Fruit fly (Drosophila melanogaster) whole organism, embryonic: Measurements from ENCODE around the gene CG10512.

Experiments
- Ada2b ChIP-seq: fragments of 200-800 bp; sonication (Bioruptor generic); IDR thresholded peaks from 2 replicates; pipeline ENCODE4 v1.3.6; 2022; ENCODE audit warnings: missing biosample characterization, missing genetic modification characterization
- Atf-2 ChIP-seq: fragments of 200-800 bp; sonication (Bioruptor generic); optimal IDR thresholded peaks from 2 replicates; lab custom pipeline; 2016; ENCODE audit warnings: missing biosample characterization, missing genetic modification characterization
- CG12219 ChIP-seq: fragments of 200-800 bp; sonication (Bioruptor generic); optimal IDR thresholded peaks from 3 replicates; lab custom pipeline; 2018; ENCODE audit warnings: missing biosample characterization, mild to moderate bottlenecking, missing genetic modification characterization
- CG1233 ChIP-seq: fragments of 200-800 bp; sonication (Bioruptor generic); optimal IDR thresholded peaks from 4 replicates; lab custom pipeline; 2018; ENCODE audit warnings: missing biosample characterization, mild to moderate bottlenecking, missing genetic modification characterization
- CG13123 ChIP-seq: fragments of 200-800 bp; sonication (Bioruptor generic); optimal IDR thresholded peaks from 2 replicates; lab custom pipeline; 2016; ENCODE audit warnings: missing biosample characterization, missing genetic modification characterization
- CG17912 ChIP-seq: fragments of 200-800 bp; sonication (Bioruptor generic); optimal IDR thresholded peaks from 2 replicates; lab custom pipeline; 2018; ENCODE audit warnings: missing biosample characterization, mild to moderate bottlenecking, missing genetic modification characterization
- CG1792 ChIP-seq: fragments of 200-800 bp; sonication (Bioruptor generic); optimal IDR thresholded peaks from 2 replicates; lab custom pipeline; 2016; ENCODE audit warnings: missing biosample characterization, missing genetic modification characterization
- CG18262 ChIP-seq: fragments of 200-800 bp; optimal IDR thresholded peaks from 3 replicates; lab custom pipeline; 2019; ENCODE audit warnings: missing biosample characterization, mild to moderate bottlenecking, missing genetic modification characterization, moderate library complexity
- CG2712 ChIP-seq: fragments of 200-800 bp; optimal IDR thresholded peaks from 3 replicates; lab custom pipeline; 2019; ENCODE audit warnings: missing biosample characterization, mild to moderate bottlenecking, missing genetic modification characterization, moderate library complexity
- CG3065 ChIP-seq: fragments of 200-800 bp; sonication (Bioruptor generic); optimal IDR thresholded peaks from 2 replicates; lab custom pipeline; 2016; ENCODE audit warnings: missing biosample characterization, missing genetic modification characterization
- CG3847 ChIP-seq: fragments of 200-800 bp; sonication (Bioruptor generic); IDR thresholded peaks from 2 replicates; pipeline ENCODE4 v1.3.6; 2022; ENCODE audit warnings: missing biosample characterization, missing genetic modification characterization
- CG6272 ChIP-seq: fragments of 200-800 bp; sonication (Bioruptor generic); IDR thresholded peaks from 2 replicates; pipeline ENCODE4 v1.3.6; 2022; ENCODE audit warnings: missing biosample characterization, missing genetic modification characterization
- CG6791 ChIP-seq: fragments of 200-800 bp; sonication (Bioruptor generic); IDR thresholded peaks from 3 replicates; pipeline ENCODE4 v1.3.6; 2022; ENCODE audit warnings: missing biosample characterization, missing genetic modification characterization; ENCODE audit not compliant: partially characterized antibody
- CG9727 ChIP-seq: fragments of 200-800 bp; sonication (Bioruptor generic); optimal IDR thresholded peaks from 3 replicates; lab custom pipeline; 2017; ENCODE audit warnings: missing biosample characterization, mild to moderate bottlenecking, missing genetic modification characterization
- CG9797 ChIP-seq: fragments of 200-800 bp; sonication (Bioruptor generic); optimal IDR thresholded peaks from 3 replicates; lab custom pipeline; 2018; ENCODE audit warnings: missing biosample characterization, mild to moderate bottlenecking, missing genetic modification characterization
- CG9817 ChIP-seq: fragments of 200-800 bp; sonication (Bioruptor generic); optimal IDR thresholded peaks from 2 replicates; lab custom pipeline; 2018; ENCODE audit warnings: missing biosample characterization, mild to moderate bottlenecking, missing genetic modification characterization, moderate library complexity
- CkIIα-i1 ChIP-seq: fragments of 200-800 bp; sonication (Bioruptor generic); IDR thresholded peaks from 2 replicates; pipeline ENCODE4 v1.3.6; 2022; ENCODE audit warnings: missing biosample characterization, missing genetic modification characterization
- Dfd ChIP-seq, 2 experiments: fragments of >200 bp; optimal IDR thresholded peaks; 2 replicates each; lab custom pipeline; 2017; ENCODE audit warnings: missing biosample characterization in 2 of 2, missing genetic modification characterization in 2 of 2
- Drgx ChIP-seq: fragments of 200-800 bp; sonication (Bioruptor generic); IDR thresholded peaks from 2 replicates; pipeline ENCODE4 v1.3.6; 2022; ENCODE audit warnings: missing biosample characterization, missing genetic modification characterization
- Gsc ChIP-seq: fragments of 200-800 bp; sonication (Bioruptor generic); IDR thresholded peaks from 2 replicates; pipeline ENCODE4 v1.3.6; 2022; ENCODE audit warnings: missing biosample characterization, missing genetic modification characterization
- H2.0 ChIP-seq: fragments of 200-800 bp; sonication (Bioruptor generic); IDR thresholded peaks from 2 replicates; pipeline ENCODE4 v1.3.6; 2022; ENCODE audit warnings: missing biosample characterization, missing genetic modification characterization
- HmgD ChIP-seq: fragments of 200-800 bp; sonication (Bioruptor generic); optimal IDR thresholded peaks from 3 replicates; lab custom pipeline; 2016; ENCODE audit warnings: missing biosample characterization, missing genetic modification characterization
- Hsf ChIP-seq: fragments of 200-800 bp; sonication (Bioruptor generic); optimal IDR thresholded peaks from 3 replicates; lab custom pipeline; 2016; ENCODE audit warnings: missing biosample characterization, missing genetic modification characterization
- MBD-R2 ChIP-seq: fragments of 200-800 bp; sonication (Bioruptor generic); IDR thresholded peaks from 2 replicates; pipeline ENCODE4 v1.3.6; 2022; ENCODE audit warnings: missing biosample characterization, missing genetic modification characterization
- Neu2 ChIP-seq: fragments of 200-800 bp; sonication (Bioruptor generic); optimal IDR thresholded peaks from 3 replicates; lab custom pipeline; 2016; ENCODE audit warnings: missing biosample characterization, missing genetic modification characterization, borderline replicate concordance
- Sry-δ ChIP-seq: fragments of 200-800 bp; sonication (Bioruptor generic); optimal IDR thresholded peaks from 2 replicates; lab custom pipeline; 2016; ENCODE audit warnings: missing biosample characterization, missing genetic modification characterization
- Usf ChIP-seq: fragments of 200-800 bp; sonication (Bioruptor generic); optimal IDR thresholded peaks from 2 replicates; lab custom pipeline; 2017; ENCODE audit warnings: missing genotype, missing biosample characterization, missing genetic modification characterization
- bcd ChIP-seq: fragments of 200-800 bp; sonication (Bioruptor generic); optimal IDR thresholded peaks from 2 replicates; lab custom pipeline; 2017; ENCODE audit warnings: missing biosample characterization, mild to moderate bottlenecking, missing genetic modification characterization
- bigmax ChIP-seq: fragments of 200-800 bp; sonication (Bioruptor generic); optimal IDR thresholded peaks from 2 replicates; lab custom pipeline; 2018; ENCODE audit warnings: missing biosample characterization, mild to moderate bottlenecking, missing genetic modification characterization
- br ChIP-seq: fragments of >200 bp; optimal IDR thresholded peaks from 2 replicates; lab custom pipeline; 2017
- cad ChIP-seq: fragments of >200 bp; optimal IDR thresholded peaks from 2 replicates; lab custom pipeline; 2017; ENCODE audit warnings: missing biosample characterization, missing genetic modification characterization
- emc ChIP-seq: fragments of 200-800 bp; sonication (Bioruptor generic); optimal IDR thresholded peaks from 2 replicates; lab custom pipeline; 2016; ENCODE audit warnings: missing biosample characterization, missing genetic modification characterization
- esg ChIP-seq: fragments of 200-800 bp; sonication (Bioruptor generic); conservative IDR thresholded peaks from 2 replicates; pipeline ENCODE4 v1.3.6; 2022; ENCODE audit warnings: missing biosample characterization, missing genetic modification characterization
- gce ChIP-seq: fragments of 200-800 bp; sonication (Bioruptor generic); IDR thresholded peaks from 3 replicates; pipeline ENCODE4 v1.3.6; 2022; ENCODE audit warnings: missing biosample characterization, missing genetic modification characterization
- grn ChIP-seq: fragments of 200-800 bp; sonication (Bioruptor generic); optimal IDR thresholded peaks from 3 replicates; lab custom pipeline; 2017; ENCODE audit warnings: missing biosample characterization, missing genetic modification characterization
- h ChIP-seq: fragments of >200 bp; optimal IDR thresholded peaks from 2 replicates; lab custom pipeline; 2017
- hbn ChIP-seq: fragments of 200-800 bp; sonication (Bioruptor generic); IDR thresholded peaks from 2 replicates; pipeline ENCODE4 v1.3.6; 2022; ENCODE audit warnings: missing biosample characterization, missing genetic modification characterization; ENCODE audit not compliant: partially characterized antibody
- hkb ChIP-seq, 2 experiments: fragments of 200-800 bp in 1 of 2; fragments of >200 bp in 1 of 2; sonication (Bioruptor generic) in 1 of 2; IDR thresholded peaks in 1 of 2; optimal IDR thresholded peaks in 1 of 2; 2 replicates each; pipeline versions ENCODE4 v1.3.6 to Lab custom; 2017 to 2022; ENCODE audit warnings: missing biosample characterization in 1 of 2, missing genetic modification characterization in 1 of 2
- lilli ChIP-seq: fragments of 200-800 bp; sonication (Bioruptor generic); optimal IDR thresholded peaks from 3 replicates; lab custom pipeline; 2016; ENCODE audit warnings: missing biosample characterization, missing genetic modification characterization
- nom ChIP-seq: fragments of 200-800 bp; sonication (Bioruptor generic); optimal IDR thresholded peaks from 2 replicates; lab custom pipeline; 2017; ENCODE audit warnings: missing biosample characterization, missing genetic modification characterization, mild to moderate bottlenecking, moderate library complexity, missing genetic modification reagents
- oc ChIP-seq: fragments of 200-800 bp; sonication (Bioruptor generic); optimal IDR thresholded peaks from 2 replicates; lab custom pipeline; 2018; ENCODE audit warnings: missing biosample characterization, mild to moderate bottlenecking, missing genetic modification characterization, moderate library complexity
- peb ChIP-seq: fragments of 200-800 bp; sonication (Bioruptor generic); IDR thresholded peaks from 2 replicates; pipeline ENCODE4 v1.3.6; 2022; ENCODE audit warnings: missing biosample characterization, missing genetic modification characterization
- pho ChIP-seq: fragments of 200-800 bp; sonication (Bioruptor generic); optimal IDR thresholded peaks from 2 replicates; lab custom pipeline; 2016; ENCODE audit warnings: missing biosample characterization, missing genetic modification characterization
- prd ChIP-seq, 3 experiments: fragments of >200 bp in 2 of 3; fragments of 200-800 bp in 1 of 3; sonication (Bioruptor generic) in 1 of 3; optimal IDR thresholded peaks in 2 of 3; IDR thresholded peaks in 1 of 3; 2 replicates in 2 of 3; 3 replicates in 1 of 3; pipeline versions ENCODE4 v1.3.6 to Lab custom; 2017 to 2022; ENCODE audit warnings: missing biosample characterization in 1 of 3, missing genetic modification characterization in 1 of 3
- repo ChIP-seq: fragments of 200-800 bp; sonication (Bioruptor generic); optimal IDR thresholded peaks from 2 replicates; lab custom pipeline; 2016; ENCODE audit warnings: missing biosample characterization, missing genetic modification characterization
- rib ChIP-seq: fragments of 200-800 bp; sonication (Bioruptor generic); IDR thresholded peaks from 2 replicates; pipeline ENCODE4 v1.3.6; 2022; ENCODE audit warnings: missing biosample characterization, missing genetic modification characterization
- so ChIP-seq: fragments of 200-800 bp; sonication (Bioruptor generic); IDR thresholded peaks from 3 replicates; pipeline ENCODE4 v1.3.6; 2022; ENCODE audit warnings: missing biosample characterization, missing genetic modification characterization
- tin ChIP-seq: fragments of 200-800 bp; sonication (Bioruptor generic); optimal IDR thresholded peaks from 3 replicates; lab custom pipeline; 2016; ENCODE audit warnings: missing biosample characterization, missing genetic modification characterization
- wek ChIP-seq: fragments of 200-800 bp; sonication (Bioruptor generic); optimal IDR thresholded peaks from 3 replicates; lab custom pipeline; 2018; ENCODE audit warnings: missing biosample characterization, mild to moderate bottlenecking, missing genetic modification characterization, moderate library complexity
- zfh2 ChIP-seq: fragments of 200-800 bp; sonication (Bioruptor generic); optimal IDR thresholded peaks from 2 replicates; lab custom pipeline; 2016; ENCODE audit warnings: missing biosample characterization, missing genetic modification characterization

CG10512 gene

dm6 chr3L:21172527-21173253 is 30.0 kb upstream of the CG10512 start, which contains the start of the genes chb and AsnS (continued):
- TF ChIP-seq CG12219 (GFP tag; lab: Kevin White, UChicago) = peak; percentile 86
- no peak for TF ChIP-seq bigmax
- TF ChIP-seq CG3065 (GFP tag; lab: Kevin White, UChicago) = no peak
- TF ChIP-seq H2.0 (GFP tag; lab: Robert Waterston, UW) = peak; percentile 85
- TF ChIP-seq pho (GFP tag; lab: Kevin White, UChicago) = peak; percentile 72
- TF ChIP-seq Ada2b (GFP tag; lab: Robert Waterston, UW) = peak; percentile 95
- no peak for TF ChIP-seq CG6791 (GFP tag; lab: Robert Waterston, UW)
- peak; percentile 92 for TF ChIP-seq oc
- TF ChIP-seq esg (GFP tag; lab: Robert Waterston, UW) = peak; percentile 89
- TF ChIP-seq bcd = peak; percentile 89
- peak; percentile 24 for TF ChIP-seq Sry-δ (GFP tag; lab: Kevin White, UChicago)
- peak; percentile 58 for TF ChIP-seq Usf (GFP tag; lab: Kevin White, UChicago)
- TF ChIP-seq Atf-2 (GFP tag; lab: Kevin White, UChicago) = peak; percentile 21
- peak; percentile 87 for TF ChIP-seq CG1233 (GFP tag; lab: Kevin White, UChicago)
- no peak for TF ChIP-seq wek (GFP tag; lab: Kevin White, UChicago)
- TF ChIP-seq cad = no peak
- peak; percentile 43 for TF ChIP-seq emc
- no peak for TF ChIP-seq CG9797 (GFP tag; lab: Kevin White, UChicago)
- peak; percentile 65 for TF ChIP-seq CG13123 (GFP tag; lab: Kevin White, UChicago)
- peak; percentile 72 for TF ChIP-seq tin (GFP tag; lab: Kevin White, UChicago)
- no peak for TF ChIP-seq HmgD (GFP tag; lab: Kevin White, UChicago)
- TF ChIP-seq MBD-R2 (GFP tag; lab: Robert Waterston, UW) = peak; percentile 52
- peak in 1 of 2 experiments; percentile 68 for TF ChIP-seq Dfd (GFP tag; optimal IDR thresholded peaks at IDR 0.05; lab: Kevin White, UChicago)
- TF ChIP-seq grn (GFP tag; lab: Kevin White, UChicago) = peak; percentile 6
- peak; percentile 89 for TF ChIP-seq Drgx
- peak; percentile 87 for TF ChIP-seq so (GFP tag; lab: Robert Waterston, UW)
- peak; percentile 48 for TF ChIP-seq CG1792 (GFP tag; lab: Kevin White, UChicago)
- no peak for TF ChIP-seq prd (optimal IDR thresholded peaks at IDR 0.05; lab: Kevin White, UChicago)
- peak; percentile 93 for TF ChIP-seq prd (GFP tag; IDR thresholded peaks at IDR 0.05; lab: Robert Waterston, UW)
- no peak for TF ChIP-seq hbn
- TF ChIP-seq rib (GFP tag; lab: Robert Waterston, UW) = peak; percentile 88
- TF ChIP-seq CG18262 (tag; lab: Kevin White, UChicago) = peak; percentile 91
- no peak for TF ChIP-seq Neu2
- TF ChIP-seq CG6272 (GFP tag; lab: Robert Waterston, UW) = peak; percentile 84
- peak; percentile 44; the same call in 1 of the 2 replicates for TF ChIP-seq CkIIα-i1 (GFP tag; lab: Robert Waterston, UW)
- TF ChIP-seq zfh2 (GFP tag; lab: Kevin White, UChicago) = peak; percentile 52
- peak; percentile 85 for TF ChIP-seq Hsf (GFP tag; lab: Kevin White, UChicago)
- peak; percentile 90 for TF ChIP-seq CG3847
- peak; percentile 79 for TF ChIP-seq CG9727
- peak; percentile 59 for TF ChIP-seq repo (GFP tag; lab: Kevin White, UChicago)
- peak; percentile 50 for TF ChIP-seq Gsc (GFP tag; lab: Robert Waterston, UW)
- TF ChIP-seq br (lab: Kevin White, UChicago) = no peak
- peak; percentile 85 for TF ChIP-seq lilli (GFP tag; lab: Kevin White, UChicago)
- TF ChIP-seq h (lab: Kevin White, UChicago) = no peak
- TF ChIP-seq gce = peak; percentile 87
- TF ChIP-seq hkb (optimal IDR thresholded peaks at IDR 0.05; lab: Kevin White, UChicago) = no peak
- TF ChIP-seq hkb (GFP tag; IDR thresholded peaks at IDR 0.05; lab: Robert Waterston, UW) = peak; percentile 93
- TF ChIP-seq peb = peak; percentile 87
- TF ChIP-seq nom = peak; percentile 6
- TF ChIP-seq CG9817 = peak; percentile 90
- TF ChIP-seq CG2712 = peak; percentile 95
- no peak for TF ChIP-seq CG17912 (GFP tag; lab: Kevin White, UChicago)
